Fruit fly (Drosophila melanogaster): ENCODE results near the gene CG9636.

CG9636 gene

DNA sequence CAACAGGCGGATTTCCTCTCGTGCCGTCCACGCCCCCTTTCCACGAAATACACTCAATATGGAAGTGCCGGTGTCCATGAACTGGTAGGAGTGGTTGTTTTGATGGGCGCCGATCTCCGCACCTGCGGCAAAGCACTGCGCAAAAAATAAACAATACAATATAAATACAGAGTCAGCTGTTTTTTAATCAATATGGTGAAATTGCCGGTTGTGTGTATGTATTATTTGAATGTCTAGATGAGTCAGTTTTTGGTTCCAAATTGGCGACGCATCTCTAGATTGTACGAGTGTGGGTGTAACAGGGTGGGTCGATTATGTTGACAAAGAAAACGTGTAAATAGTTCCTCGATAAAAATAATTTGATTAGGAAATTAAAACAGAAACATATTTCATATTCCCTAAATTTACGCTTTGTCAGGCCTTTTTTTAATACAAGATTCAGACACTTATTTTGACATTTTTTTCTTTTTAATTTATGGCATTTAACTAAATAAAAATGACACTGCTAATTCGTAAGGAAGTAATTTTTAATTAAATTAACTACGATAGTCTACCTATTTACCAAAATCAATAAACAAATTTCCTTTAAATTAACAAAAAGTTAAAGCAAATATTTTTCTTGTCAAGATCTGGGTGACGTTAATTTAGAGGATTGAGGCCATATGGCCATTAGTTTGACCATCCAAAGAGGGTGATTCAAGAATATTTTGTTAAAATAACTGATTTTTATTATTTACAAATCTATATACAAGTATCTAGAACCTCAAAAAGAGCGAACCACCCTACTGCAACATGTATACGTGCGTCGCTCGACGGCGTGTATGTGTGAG lies 3.9 kb downstream of the CG9636 start (continued):
- TF ChIP-seq fd64A (GFP tag; optimal IDR thresholded peaks at IDR 0.05) (peak; percentile 55), Sox102F (GFP tag; optimal IDR thresholded peaks at IDR 0.05) (peak; percentile 88), fu2 (GFP tag; optimal IDR thresholded peaks at IDR 0.05) (peak; percentile 72), gro (GFP tag; optimal IDR thresholded peaks at IDR 0.05) (peak; percentile 52), fru (optimal IDR thresholded peaks at IDR 0.05) (no peak), trem (tag; optimal IDR thresholded peaks at IDR 0.05) (peak; percentile 65), Dfd (GFP tag; optimal IDR thresholded peaks at IDR 0.05) (no peak), Myb (GFP tag; optimal IDR thresholded peaks at IDR 0.05) (peak; percentile 47), CG16815 (GFP tag; optimal IDR thresholded peaks at IDR 0.05) (peak; percentile 78), CG18599 (GFP tag; optimal IDR thresholded peaks at IDR 0.05) (peak; percentile 91), CG11398 (GFP tag; optimal IDR thresholded peaks at IDR 0.05) (peak; percentile 64), Fer1 (GFP tag; optimal IDR thresholded peaks at IDR 0.05) (peak; percentile 84), ro (GFP tag; IDR thresholded peaks at IDR 0.05) (no peak), unpg (GFP tag; optimal IDR thresholded peaks at IDR 0.05) (peak; percentile 81), CG7987 (GFP tag; optimal IDR thresholded peaks at IDR 0.05) (peak; percentile 34), row (GFP tag; IDR thresholded peaks at IDR 0.05) (peak; percentile 77), tna (GFP tag; IDR thresholded peaks at IDR 0.05; ENCODE audit: partially characterized antibody) (no peak), CG8281 (tag; optimal IDR thresholded peaks at IDR 0.05) (peak; percentile 76), BEAF-32 (GFP tag; optimal IDR thresholded peaks at IDR 0.05) (peak; percentile 1), ci (GFP tag; IDR thresholded peaks at IDR 0.05) (peak; percentile 84), bowl (GFP tag; IDR thresholded peaks at IDR 0.05) (no peak), CG2712 (tag; optimal IDR thresholded peaks at IDR 0.05) (peak; percentile 90), CG14710 (tag; optimal IDR thresholded peaks at IDR 0.05) (peak; percentile 91), CG10267 (tag; optimal IDR thresholded peaks at IDR 0.05) (peak; percentile 85), tll (GFP tag; optimal IDR thresholded peaks at IDR 0.05) (no peak), psq (GFP tag; optimal IDR thresholded peaks at IDR 0.05) (peak; percentile 61), Eip74EF (GFP tag; optimal IDR thresholded peaks at IDR 0.05) (peak in 1 of 2 experiments; percentile 96), Dip2 (GFP tag; IDR thresholded peaks at IDR 0.05) (no peak), CG17612 (GFP tag; IDR thresholded peaks at IDR 0.05) (no peak), CG18262 (tag; optimal IDR thresholded peaks at IDR 0.05) (peak; percentile 97), CG4617 (GFP tag; optimal IDR thresholded peaks at IDR 0.05; ENCODE audit: borderline replicate concordance) (no peak), CG34422 (GFP tag; IDR thresholded peaks at IDR 0.05) (peak; percentile 64), Dp (GFP tag; optimal IDR thresholded peaks at IDR 0.05) (no peak), CG10565 (GFP tag; optimal IDR thresholded peaks at IDR 0.05) (peak; percentile 23), BtbVII (GFP tag; optimal IDR thresholded peaks at IDR 0.05) (peak; percentile 94), sd (tag; optimal IDR thresholded peaks at IDR 0.05) (peak; percentile 63), zf30C (GFP tag; optimal IDR thresholded peaks at IDR 0.05) (no peak), dati (GFP tag; IDR thresholded peaks at IDR 0.05) (peak; percentile 58), CG8359 (GFP tag; optimal IDR thresholded peaks at IDR 0.05; ENCODE audit: borderline replicate concordance) (peak; percentile 51), vnd (GFP tag; IDR thresholded peaks at IDR 0.05; ENCODE audit: partially characterized antibody) (no peak), CG9797 (GFP tag; optimal IDR thresholded peaks at IDR 0.05) (no peak), klu (GFP tag; IDR thresholded peaks at IDR 0.05) (peak; percentile 57), Bgb (GFP tag; IDR thresholded peaks at IDR 0.05; ENCODE audit: partially characterized antibody) (no peak), sna (GFP tag; IDR thresholded peaks at IDR 0.05; ENCODE audit: partially characterized antibody) (no peak), croc (GFP tag; conservative IDR thresholded peaks at IDR 0.05) (peak; percentile 57), C15 (GFP tag; IDR thresholded peaks at IDR 0.05) (no peak), Pdp1 (GFP tag; optimal IDR thresholded peaks at IDR 0.05) (peak; percentile 62 to 77), E2f1 (GFP tag; IDR thresholded peaks at IDR 0.05) (peak; percentile 64; the same call in 1 of the 2 replicates)

Data from whole organism, embryonic.